Fruit fly (Drosophila melanogaster) whole organism, embryonic: Measurements from ENCODE around the gene CG15011.

Source experiments
- Asciz ChIP-seq: fragments of 200-800 bp; sonication (Bioruptor generic); optimal IDR thresholded peaks from 2 replicates; lab custom pipeline; 2017; ENCODE audit warnings: missing biosample characterization, mild to moderate bottlenecking, missing genetic modification characterization, missing genetic modification reagents
- Atf-2 ChIP-seq: fragments of 200-800 bp; sonication (Bioruptor generic); optimal IDR thresholded peaks from 2 replicates; lab custom pipeline; 2016; ENCODE audit warnings: missing biosample characterization, missing genetic modification characterization
- CG10267 ChIP-seq: fragments of 200-800 bp; sonication (Bioruptor generic); optimal IDR thresholded peaks from 2 replicates; lab custom pipeline; 2018; ENCODE audit warnings: missing biosample characterization, mild to moderate bottlenecking, missing genetic modification characterization, moderate library complexity
- CG14441 ChIP-seq: fragments of 200-800 bp; sonication (Bioruptor generic); IDR thresholded peaks from 2 replicates; pipeline ENCODE4 v1.3.6; 2022; ENCODE audit warnings: missing biosample characterization, missing genetic modification characterization
- CG14860 ChIP-seq: fragments of 200-800 bp; sonication (Bioruptor generic); IDR thresholded peaks from 3 replicates; pipeline ENCODE4 v1.3.6; 2022; ENCODE audit warnings: missing biosample characterization, missing genetic modification characterization; ENCODE audit not compliant: partially characterized antibody
- CG14965 ChIP-seq: fragments of 200-800 bp; sonication (Bioruptor generic); optimal IDR thresholded peaks from 2 replicates; lab custom pipeline; 2016; ENCODE audit warnings: missing biosample characterization, missing genetic modification characterization, borderline replicate concordance
- CG15514 ChIP-seq: fragments of 200-800 bp; sonication (Bioruptor generic); optimal IDR thresholded peaks from 3 replicates; lab custom pipeline; 2017; ENCODE audit warnings: missing biosample characterization, missing genetic modification characterization, mild to moderate bottlenecking, moderate library complexity, missing genetic modification reagents
- CG17359 ChIP-seq: fragments of 200-800 bp; sonication (Bioruptor generic); optimal IDR thresholded peaks from 3 replicates; lab custom pipeline; 2018; ENCODE audit warnings: missing biosample characterization, mild to moderate bottlenecking, missing genetic modification characterization, moderate library complexity
- CG3281 ChIP-seq: fragments of 200-800 bp; sonication (Bioruptor generic); optimal IDR thresholded peaks from 3 replicates; lab custom pipeline; 2017; ENCODE audit warnings: missing biosample characterization, mild to moderate bottlenecking, missing genetic modification characterization
- CG4328 ChIP-seq: fragments of 200-800 bp; sonication (Bioruptor generic); optimal IDR thresholded peaks from 3 replicates; lab custom pipeline; 2017; ENCODE audit warnings: missing biosample characterization, missing genetic modification reagents, missing genetic modification characterization
- CG4617 ChIP-seq: fragments of 200-800 bp; sonication (Bioruptor generic); optimal IDR thresholded peaks from 3 replicates; lab custom pipeline; 2016; ENCODE audit warnings: missing biosample characterization, missing genetic modification characterization, borderline replicate concordance
- CG4707 ChIP-seq: fragments of 200-800 bp; sonication (Bioruptor generic); optimal IDR thresholded peaks from 2 replicates; lab custom pipeline; 2018; ENCODE audit warnings: missing biosample characterization, mild to moderate bottlenecking, missing genetic modification characterization, moderate library complexity
- CG5245 ChIP-seq: fragments of 200-800 bp; sonication (Bioruptor generic); optimal IDR thresholded peaks from 3 replicates; lab custom pipeline; 2016; ENCODE audit warnings: missing biosample characterization, missing genetic modification characterization
- CG7928 ChIP-seq: fragments of 200-800 bp; sonication (Bioruptor generic); optimal IDR thresholded peaks from 2 replicates; lab custom pipeline; 2017; ENCODE audit warnings: missing biosample characterization, mild to moderate bottlenecking, missing genetic modification characterization
- CG9797 ChIP-seq: fragments of 200-800 bp; sonication (Bioruptor generic); optimal IDR thresholded peaks from 3 replicates; lab custom pipeline; 2018; ENCODE audit warnings: missing biosample characterization, mild to moderate bottlenecking, missing genetic modification characterization
- CG9932 ChIP-seq: fragments of 200-800 bp; sonication (Bioruptor generic); IDR thresholded peaks from 2 replicates; pipeline ENCODE4 v1.3.6; 2022; ENCODE audit warnings: missing biosample characterization, missing genetic modification characterization
- Camta ChIP-seq: fragments of 200-800 bp; sonication (Bioruptor generic); optimal IDR thresholded peaks from 2 replicates; lab custom pipeline; 2016; ENCODE audit warnings: missing biosample characterization, missing genetic modification characterization
- Chrac-16 ChIP-seq: fragments of 200-800 bp; sonication (Bioruptor generic); optimal IDR thresholded peaks from 3 replicates; lab custom pipeline; 2016; ENCODE audit warnings: missing biosample characterization, missing genetic modification characterization
- CrebB ChIP-seq: fragments of 200-800 bp; sonication (Bioruptor generic); optimal IDR thresholded peaks from 3 replicates; lab custom pipeline; 2018; ENCODE audit warnings: missing biosample characterization, mild to moderate bottlenecking, missing genetic modification characterization
- D19A ChIP-seq: fragments of 200-800 bp; optimal IDR thresholded peaks from 3 replicates; lab custom pipeline; 2019; ENCODE audit warnings: missing biosample characterization, mild to moderate bottlenecking, missing genetic modification characterization, moderate library complexity
- Dfd ChIP-seq, 2 experiments: fragments of >200 bp; optimal IDR thresholded peaks; 2 replicates each; lab custom pipeline; 2017; ENCODE audit warnings: missing biosample characterization in 2 of 2, missing genetic modification characterization in 2 of 2
- Dip2 ChIP-seq: fragments of 200-800 bp; sonication (Bioruptor generic); IDR thresholded peaks from 2 replicates; pipeline ENCODE4 v1.3.6; 2022; ENCODE audit warnings: missing biosample characterization, missing genetic modification characterization
- HLH4C ChIP-seq: fragments of 200-800 bp; sonication (Bioruptor generic); IDR thresholded peaks from 3 replicates; pipeline ENCODE4 v1.3.6; 2022; ENCODE audit warnings: missing biosample characterization, missing genetic modification characterization; ENCODE audit not compliant: partially characterized antibody
- HLH54F ChIP-seq: fragments of 200-800 bp; sonication (Bioruptor generic); optimal IDR thresholded peaks from 3 replicates; lab custom pipeline; 2016; ENCODE audit warnings: missing biosample characterization, missing genetic modification characterization
- Hey ChIP-seq: fragments of 200-800 bp; sonication (Bioruptor generic); optimal IDR thresholded peaks from 3 replicates; lab custom pipeline; 2018; ENCODE audit warnings: missing biosample characterization, mild to moderate bottlenecking, missing genetic modification characterization
- Mrtf ChIP-seq: fragments of 200-800 bp; sonication (Bioruptor generic); IDR thresholded peaks from 3 replicates; pipeline ENCODE4 v1.3.6; 2022; ENCODE audit warnings: missing biosample characterization, missing genetic modification characterization
- NC2β ChIP-seq: fragments of 200-800 bp; sonication (Bioruptor generic); optimal IDR thresholded peaks from 2 replicates; lab custom pipeline; 2016; ENCODE audit warnings: missing biosample characterization, missing genetic modification characterization
- NfI ChIP-seq: fragments of 200-800 bp; sonication (Bioruptor generic); optimal IDR thresholded peaks from 3 replicates; lab custom pipeline; 2018; ENCODE audit warnings: missing biosample characterization, mild to moderate bottlenecking, missing genetic modification characterization, moderate library complexity
- Optix ChIP-seq: fragments of 200-800 bp; sonication (Bioruptor generic); IDR thresholded peaks from 3 replicates; pipeline ENCODE4 v1.3.6; 2022; ENCODE audit warnings: missing biosample characterization, missing genetic modification characterization
- cwo ChIP-seq: fragments of 200-800 bp; sonication (Bioruptor generic); optimal IDR thresholded peaks from 3 replicates; lab custom pipeline; 2017; ENCODE audit warnings: missing biosample characterization, missing genetic modification characterization, mild to moderate bottlenecking, moderate library complexity, missing genetic modification reagents
- da ChIP-seq: fragments of 200-800 bp; sonication (Bioruptor generic); optimal IDR thresholded peaks from 2 replicates; lab custom pipeline; 2016; ENCODE audit warnings: missing biosample characterization, missing genetic modification characterization
- dan ChIP-seq: fragments of 200-800 bp; sonication (Bioruptor generic); IDR thresholded peaks from 2 replicates; pipeline ENCODE4 v1.3.6; 2022; ENCODE audit warnings: missing biosample characterization, missing genetic modification characterization
- dmrt99B ChIP-seq: fragments of 200-800 bp; sonication (Bioruptor generic); optimal IDR thresholded peaks from 2 replicates; lab custom pipeline; 2018; ENCODE audit warnings: missing biosample characterization, mild to moderate bottlenecking, missing genetic modification characterization, moderate library complexity
- fd102C ChIP-seq: fragments of 200-800 bp; sonication (Bioruptor generic); optimal IDR thresholded peaks from 2 replicates; lab custom pipeline; 2018; ENCODE audit warnings: missing biosample characterization, mild to moderate bottlenecking, missing genetic modification characterization, moderate library complexity
- ham ChIP-seq: fragments of 200-800 bp; sonication (Bioruptor generic); IDR thresholded peaks from 2 replicates; pipeline ENCODE4 v1.3.6; 2022; ENCODE audit warnings: missing biosample characterization, missing genetic modification characterization
- hb ChIP-seq: fragments of 200-800 bp; sonication (Bioruptor generic); IDR thresholded peaks from 3 replicates; pipeline ENCODE4 v1.3.6; 2022; ENCODE audit warnings: missing biosample characterization, missing genetic modification characterization; ENCODE audit not compliant: partially characterized antibody
- insv ChIP-seq, 2 experiments: fragments of 200-800 bp; sonication (Bioruptor generic); optimal IDR thresholded peaks; 3 replicates each; lab custom pipeline; 2016 to 2018; ENCODE audit warnings: missing biosample characterization in 2 of 2, missing genetic modification characterization in 2 of 2
- lola ChIP-seq, 3 experiments: fragments of >200 bp in 2 of 3; fragments of 200-800 bp in 1 of 3; sonication (Bioruptor generic) in 1 of 3; optimal IDR thresholded peaks; 2 replicates each; lab custom pipeline; 2017 to 2019; ENCODE audit warnings: missing biosample characterization in 3 of 3, missing genetic modification characterization in 3 of 3, mild to moderate bottlenecking in 1 of 3, moderate library complexity in 1 of 3
- luna ChIP-seq: fragments of 200-800 bp; sonication (Bioruptor generic); optimal IDR thresholded peaks from 2 replicates; lab custom pipeline; 2016; ENCODE audit warnings: missing biosample characterization, missing genetic modification characterization
- mld ChIP-seq: fragments of 200-800 bp; sonication (Bioruptor generic); IDR thresholded peaks from 3 replicates; pipeline ENCODE4 v1.3.6; 2022; ENCODE audit warnings: missing biosample characterization, missing genetic modification characterization; ENCODE audit not compliant: partially characterized antibody
- pb ChIP-seq: fragments of 200-800 bp; sonication (Bioruptor generic); optimal IDR thresholded peaks from 3 replicates; lab custom pipeline; 2016; ENCODE audit warnings: missing biosample characterization, missing genetic modification characterization
- pzg ChIP-seq: fragments of 200-800 bp; sonication (Bioruptor generic); optimal IDR thresholded peaks from 3 replicates; lab custom pipeline; 2018; ENCODE audit warnings: missing biosample characterization, mild to moderate bottlenecking, missing genetic modification characterization, moderate library complexity
- scrt ChIP-seq: fragments of 200-800 bp; sonication (Bioruptor generic); optimal IDR thresholded peaks from 2 replicates; lab custom pipeline; 2018; ENCODE audit warnings: missing biosample characterization, mild to moderate bottlenecking, missing genetic modification characterization, moderate library complexity
- sima ChIP-seq: fragments of 200-800 bp; sonication (Bioruptor generic); optimal IDR thresholded peaks from 2 replicates; lab custom pipeline; 2016; ENCODE audit warnings: missing biosample characterization, missing genetic modification characterization
- sisA ChIP-seq: fragments of 200-800 bp; sonication (Bioruptor generic); IDR thresholded peaks from 2 replicates; pipeline ENCODE4 v1.3.6; 2022; ENCODE audit warnings: missing biosample characterization, missing genetic modification characterization
- slbo ChIP-seq: fragments of 200-800 bp; sonication (Bioruptor generic); IDR thresholded peaks from 2 replicates; pipeline ENCODE4 v1.3.6; 2022; ENCODE audit warnings: missing biosample characterization, missing genetic modification characterization
- slp2 ChIP-seq: fragments of 200-800 bp; sonication (Bioruptor generic); optimal IDR thresholded peaks from 2 replicates; lab custom pipeline; 2016; ENCODE audit warnings: missing biosample characterization, missing genetic modification characterization
- tx ChIP-seq: fragments of 200-800 bp; sonication (Bioruptor generic); optimal IDR thresholded peaks from 2 replicates; lab custom pipeline; 2016; ENCODE audit warnings: missing biosample characterization, missing genetic modification characterization
- vnd ChIP-seq: fragments of 200-800 bp; sonication (Bioruptor generic); IDR thresholded peaks from 3 replicates; pipeline ENCODE4 v1.3.6; 2022; ENCODE audit warnings: missing biosample characterization, missing genetic modification characterization; ENCODE audit not compliant: partially characterized antibody
- vvl ChIP-seq: fragments of 200-800 bp; sonication (Bioruptor generic); IDR thresholded peaks from 2 replicates; pipeline ENCODE4 v1.3.6; 2022; ENCODE audit warnings: missing biosample characterization, missing genetic modification characterization

Gene CG15011

DNA sequence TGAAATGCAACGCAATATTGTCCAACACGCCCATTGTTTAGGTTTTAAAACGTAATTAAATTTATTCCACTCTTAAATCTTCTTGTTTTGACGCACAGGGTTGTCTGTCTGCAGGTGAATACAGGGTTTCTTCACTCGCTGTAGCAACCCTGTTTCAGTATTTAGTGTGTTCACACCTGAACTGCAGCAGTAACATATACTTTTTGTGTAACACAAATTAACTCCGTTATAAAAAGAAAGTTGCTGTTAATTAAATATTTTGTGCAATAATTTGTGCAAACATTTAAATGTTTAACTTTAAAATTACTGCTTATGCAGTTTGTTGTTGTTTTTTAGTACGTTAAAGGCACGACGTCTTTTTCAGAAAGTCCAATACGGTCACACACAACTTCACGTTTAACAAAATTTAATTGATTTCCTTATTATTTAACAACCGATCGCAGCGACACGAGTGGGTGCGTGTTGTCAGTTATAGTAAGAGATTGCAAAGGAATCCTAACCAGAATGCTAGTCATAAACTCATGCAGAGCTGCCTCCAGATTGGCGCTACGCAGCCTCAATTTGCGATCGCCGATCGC is 33.3 kb upstream of the CG15011 start, which contains the start of the genes CG15012 and Fdx2 (continued):
- TF ChIP-seq sima, result no peak
- no peak for TF ChIP-seq insv (GFP tag; optimal IDR thresholded peaks at IDR 0.05; lab: Kevin White, UChicago)
- TF ChIP-seq Hey (tag; lab: Kevin White, UChicago), result no peak
- TF ChIP-seq CG4707 (GFP tag; lab: Kevin White, UChicago), result no peak
- TF ChIP-seq vvl (GFP tag; lab: Robert Waterston, UW), result peak; percentile 59
- no peak for TF ChIP-seq CG4328
- no peak for TF ChIP-seq scrt (GFP tag; lab: Kevin White, UChicago)
- no peak for TF ChIP-seq CG14441 (GFP tag; lab: Robert Waterston, UW)
- TF ChIP-seq Mrtf (GFP tag; lab: Robert Waterston, UW), result no peak
- TF ChIP-seq Optix (GFP tag; lab: Robert Waterston, UW), result no peak
- TF ChIP-seq CrebB (tag; lab: Kevin White, UChicago), result no peak
- TF ChIP-seq CG14965 (GFP tag; lab: Kevin White, UChicago), result no peak
- no peak for TF ChIP-seq vnd (GFP tag; lab: Robert Waterston, UW)
- TF ChIP-seq Dfd (GFP tag; optimal IDR thresholded peaks at IDR 0.05; lab: Kevin White, UChicago), result no peak
- no peak for TF ChIP-seq mld (GFP tag; lab: Robert Waterston, UW)
- TF ChIP-seq CG14860 (GFP tag; lab: Robert Waterston, UW), result no peak
- peak in 1 of 3 experiments; percentile 31 for TF ChIP-seq lola (GFP tag; optimal IDR thresholded peaks at IDR 0.05; lab: Kevin White, UChicago)
- no peak for TF ChIP-seq Atf-2 (GFP tag; lab: Kevin White, UChicago)
- TF ChIP-seq sisA (GFP tag; lab: Robert Waterston, UW), result no peak
- TF ChIP-seq CG17359, result no peak
- TF ChIP-seq Dip2, result no peak
- peak; percentile 96 for TF ChIP-seq CG4617
- TF ChIP-seq HLH54F, result peak; percentile 22
- no peak for TF ChIP-seq hb (GFP tag; lab: Robert Waterston, UW)
- TF ChIP-seq dan (GFP tag; lab: Robert Waterston, UW), result no peak
- peak; percentile 26 for TF ChIP-seq tx (GFP tag; lab: Kevin White, UChicago)
- TF ChIP-seq da, result no peak
- TF ChIP-seq pzg (GFP tag; lab: Kevin White, UChicago), result peak; percentile 91
- no peak for TF ChIP-seq Asciz
- peak; percentile 76 for TF ChIP-seq CG7928 (GFP tag; lab: Kevin White, UChicago)
- peak; percentile 29; the same call in 1 of the 2 replicates for TF ChIP-seq slbo (GFP tag; lab: Robert Waterston, UW)
- peak; percentile 23 for TF ChIP-seq NC2β (GFP tag; lab: Kevin White, UChicago)
- TF ChIP-seq Chrac-16 (GFP tag; lab: Kevin White, UChicago), result peak; percentile 1
- no peak for TF ChIP-seq luna (GFP tag; lab: Kevin White, UChicago)
- TF ChIP-seq ham (GFP tag; lab: Robert Waterston, UW), result no peak
- TF ChIP-seq slp2 (GFP tag; lab: Kevin White, UChicago), result no peak
- peak; percentile 71 for TF ChIP-seq CG3281 (GFP tag; lab: Kevin White, UChicago)
- TF ChIP-seq CG10267 (tag; lab: Kevin White, UChicago), result peak; percentile 74
- peak; percentile 86 for TF ChIP-seq CG15514 (GFP tag; lab: Kevin White, UChicago)
- TF ChIP-seq dmrt99B, result no peak
- peak; percentile 87 for TF ChIP-seq CG9797 (GFP tag; lab: Kevin White, UChicago)
- no peak for TF ChIP-seq CG5245 (GFP tag; lab: Kevin White, UChicago)
- TF ChIP-seq pb (GFP tag; lab: Kevin White, UChicago), result no peak
- no peak for TF ChIP-seq CG9932 (GFP tag; lab: Robert Waterston, UW)
- TF ChIP-seq Camta (GFP tag; lab: Kevin White, UChicago), result peak; percentile 7
- TF ChIP-seq D19A (tag; lab: Kevin White, UChicago), result no peak
- TF ChIP-seq HLH4C (GFP tag; lab: Robert Waterston, UW), result no peak
- TF ChIP-seq cwo, result no peak
- TF ChIP-seq NfI, result no peak
- no peak for TF ChIP-seq fd102C (GFP tag; lab: Kevin White, UChicago)
